Fruit fly (Drosophila melanogaster) whole organism, embryonic: ENCODE measurements around the gene CG5043.
A peak's percentile ranks its signal among the peaks of the same experiment; 100 is the strongest.

Source experiments
- Aef1 ChIP-seq: fragments of 200-800 bp; sonication (Bioruptor generic); IDR thresholded peaks from 3 replicates; pipeline ENCODE4 v1.3.6; 2022; ENCODE audit warnings: missing biosample characterization, missing genetic modification characterization
- Bgb ChIP-seq: fragments of 200-800 bp; sonication (Bioruptor generic); IDR thresholded peaks from 2 replicates; pipeline ENCODE4 v1.3.6; 2022; ENCODE audit warnings: missing biosample characterization, missing genetic modification characterization; ENCODE audit not compliant: partially characterized antibody
- CG10321 ChIP-seq: fragments of 200-800 bp; sonication (Bioruptor generic); IDR thresholded peaks from 2 replicates; pipeline ENCODE4 v1.3.6; 2022; ENCODE audit warnings: missing biosample characterization, missing genetic modification characterization
- CG10431 ChIP-seq: fragments of 200-800 bp; sonication (Bioruptor generic); optimal IDR thresholded peaks from 3 replicates; lab custom pipeline; 2018; ENCODE audit warnings: missing biosample characterization, mild to moderate bottlenecking, missing genetic modification characterization
- CG10979 ChIP-seq: fragments of 200-800 bp; sonication (Bioruptor generic); optimal IDR thresholded peaks from 2 replicates; lab custom pipeline; 2018; ENCODE audit warnings: missing biosample characterization, mild to moderate bottlenecking, missing genetic modification characterization, moderate library complexity
- CG12104 ChIP-seq: fragments of 200-800 bp; sonication (Bioruptor generic); optimal IDR thresholded peaks from 3 replicates; lab custom pipeline; 2016; ENCODE audit warnings: missing biosample characterization, missing genetic modification characterization
- CG12219 ChIP-seq: fragments of 200-800 bp; sonication (Bioruptor generic); optimal IDR thresholded peaks from 3 replicates; lab custom pipeline; 2018; ENCODE audit warnings: missing biosample characterization, mild to moderate bottlenecking, missing genetic modification characterization
- CG12769 ChIP-seq: fragments of 200-800 bp; sonication (Bioruptor generic); optimal IDR thresholded peaks from 2 replicates; lab custom pipeline; 2019; ENCODE audit warnings: missing biosample characterization, mild to moderate bottlenecking, missing genetic modification characterization, moderate library complexity
- CG13424 ChIP-seq: fragments of 200-800 bp; sonication (Bioruptor generic); optimal IDR thresholded peaks from 2 replicates; lab custom pipeline; 2019; ENCODE audit warnings: missing biosample characterization, mild to moderate bottlenecking, missing genetic modification characterization, moderate library complexity
- CG14441 ChIP-seq: fragments of 200-800 bp; sonication (Bioruptor generic); IDR thresholded peaks from 2 replicates; pipeline ENCODE4 v1.3.6; 2022; ENCODE audit warnings: missing biosample characterization, missing genetic modification characterization
- CG17186 ChIP-seq: fragments of 200-800 bp; sonication (Bioruptor generic); optimal IDR thresholded peaks from 3 replicates; lab custom pipeline; 2017; ENCODE audit warnings: missing biosample characterization, missing genetic modification reagents, missing genetic modification characterization
- CG17612 ChIP-seq: fragments of 200-800 bp; sonication (Bioruptor generic); IDR thresholded peaks from 2 replicates; pipeline ENCODE4 v1.3.6; 2022; ENCODE audit warnings: missing biosample characterization, missing genetic modification characterization
- CG18262 ChIP-seq: fragments of 200-800 bp; optimal IDR thresholded peaks from 3 replicates; lab custom pipeline; 2019; ENCODE audit warnings: missing biosample characterization, mild to moderate bottlenecking, missing genetic modification characterization, moderate library complexity
- CG18599 ChIP-seq: fragments of 200-800 bp; sonication (Bioruptor generic); optimal IDR thresholded peaks from 3 replicates; lab custom pipeline; 2017; ENCODE audit warnings: missing biosample characterization, missing genetic modification characterization, mild to moderate bottlenecking, moderate library complexity, missing genetic modification reagents
- CG2120 ChIP-seq: fragments of 200-800 bp; sonication (Bioruptor generic); optimal IDR thresholded peaks from 3 replicates; lab custom pipeline; 2016; ENCODE audit warnings: missing biosample characterization, missing genetic modification characterization
- CG30020 ChIP-seq: fragments of 200-800 bp; optimal IDR thresholded peaks from 2 replicates; lab custom pipeline; 2019; ENCODE audit warnings: missing biosample characterization, mild to moderate bottlenecking, missing genetic modification characterization, moderate library complexity
- CG30431 ChIP-seq: fragments of 200-800 bp; sonication (Bioruptor generic); optimal IDR thresholded peaks from 2 replicates; lab custom pipeline; 2017; ENCODE audit warnings: missing biosample characterization, missing genetic modification characterization
- CG3847 ChIP-seq: fragments of 200-800 bp; sonication (Bioruptor generic); IDR thresholded peaks from 2 replicates; pipeline ENCODE4 v1.3.6; 2022; ENCODE audit warnings: missing biosample characterization, missing genetic modification characterization
- CG42726 ChIP-seq: fragments of 200-800 bp; sonication (Bioruptor generic); IDR thresholded peaks from 2 replicates; pipeline ENCODE4 v1.3.6; 2022; ENCODE audit warnings: missing biosample characterization, missing genetic modification characterization; ENCODE audit not compliant: partially characterized antibody
- CG5180 ChIP-seq: fragments of 200-800 bp; sonication (Bioruptor generic); optimal IDR thresholded peaks from 3 replicates; lab custom pipeline; 2017; ENCODE audit warnings: missing biosample characterization, missing genetic modification characterization, mild to moderate bottlenecking, moderate library complexity, missing genetic modification reagents
- CG6654 ChIP-seq: fragments of 200-800 bp; sonication (Bioruptor generic); optimal IDR thresholded peaks from 2 replicates; lab custom pipeline; 2017; ENCODE audit warnings: missing biosample characterization, mild to moderate bottlenecking, missing genetic modification characterization
- CG6813 ChIP-seq: fragments of 200-800 bp; sonication (Bioruptor generic); optimal IDR thresholded peaks from 2 replicates; lab custom pipeline; 2017; ENCODE audit warnings: missing biosample characterization, missing genetic modification characterization, mild to moderate bottlenecking, moderate library complexity, missing genetic modification reagents
- CG8388 ChIP-seq: fragments of 200-800 bp; sonication (Bioruptor generic); optimal IDR thresholded peaks from 2 replicates; lab custom pipeline; 2019; ENCODE audit warnings: missing biosample characterization, mild to moderate bottlenecking, missing genetic modification characterization, moderate library complexity
- CG9727 ChIP-seq: fragments of 200-800 bp; sonication (Bioruptor generic); optimal IDR thresholded peaks from 3 replicates; lab custom pipeline; 2017; ENCODE audit warnings: missing biosample characterization, mild to moderate bottlenecking, missing genetic modification characterization
- Dbx ChIP-seq: fragments of 200-800 bp; sonication (Bioruptor generic); IDR thresholded peaks from 3 replicates; pipeline ENCODE4 v1.3.6; 2022; ENCODE audit warnings: missing biosample characterization, missing genetic modification characterization
- Dip2 ChIP-seq: fragments of 200-800 bp; sonication (Bioruptor generic); IDR thresholded peaks from 2 replicates; pipeline ENCODE4 v1.3.6; 2022; ENCODE audit warnings: missing biosample characterization, missing genetic modification characterization
- H15 ChIP-seq: fragments of 200-800 bp; sonication (Bioruptor generic); IDR thresholded peaks from 3 replicates; pipeline ENCODE4 v1.3.6; 2022; ENCODE audit warnings: missing biosample characterization, missing genetic modification characterization
- HmgZ ChIP-seq: fragments of 200-800 bp; sonication (Bioruptor generic); optimal IDR thresholded peaks from 2 replicates; lab custom pipeline; 2018; ENCODE audit warnings: missing biosample characterization, mild to moderate bottlenecking, missing genetic modification characterization
- MBD-R2 ChIP-seq: fragments of 200-800 bp; sonication (Bioruptor generic); IDR thresholded peaks from 2 replicates; pipeline ENCODE4 v1.3.6; 2022; ENCODE audit warnings: missing biosample characterization, missing genetic modification characterization
- Pdp1 ChIP-seq, 2 experiments: fragments of 200-800 bp; sonication (Bioruptor generic); optimal IDR thresholded peaks; 3 replicates each; lab custom pipeline; 2016; ENCODE audit warnings: missing biosample characterization in 2 of 2, missing genetic modification characterization in 2 of 2, mild to moderate bottlenecking in 1 of 2, moderate library complexity in 1 of 2
- Poxn ChIP-seq: fragments of 200-800 bp; sonication (Bioruptor generic); IDR thresholded peaks from 2 replicates; pipeline ENCODE4 v1.3.6; 2022; ENCODE audit warnings: missing biosample characterization, missing genetic modification characterization
- Ptx1 ChIP-seq: fragments of 200-800 bp; sonication (Bioruptor generic); IDR thresholded peaks from 2 replicates; pipeline ENCODE4 v1.3.6; 2022; ENCODE audit warnings: missing biosample characterization, missing genetic modification characterization
- Rfx ChIP-seq: fragments of 200-800 bp; sonication (Bioruptor generic); IDR thresholded peaks from 2 replicates; pipeline ENCODE4 v1.3.6; 2022; ENCODE audit warnings: missing biosample characterization, missing genetic modification characterization
- Taf1 ChIP-seq: fragments of 200-800 bp; sonication (Bioruptor generic); IDR thresholded peaks from 2 replicates; pipeline ENCODE4 v1.3.6; 2022; ENCODE audit warnings: missing biosample characterization, missing genetic modification characterization
- az2 ChIP-seq: fragments of 200-800 bp; sonication (Bioruptor generic); optimal IDR thresholded peaks from 3 replicates; lab custom pipeline; 2016; ENCODE audit warnings: missing biosample characterization, missing genetic modification characterization
- cg ChIP-seq: fragments of 200-800 bp; sonication (Bioruptor generic); optimal IDR thresholded peaks from 3 replicates; lab custom pipeline; 2019; ENCODE audit warnings: missing biosample characterization, mild to moderate bottlenecking, missing genetic modification characterization, moderate library complexity
- eyg ChIP-seq: fragments of 200-800 bp; sonication (Bioruptor generic); optimal IDR thresholded peaks from 3 replicates; lab custom pipeline; 2016; ENCODE audit warnings: missing biosample characterization, missing genetic modification characterization
- gcm2 ChIP-seq: fragments of 200-800 bp; sonication (Bioruptor generic); optimal IDR thresholded peaks from 2 replicates; lab custom pipeline; 2016; ENCODE audit warnings: missing biosample characterization, missing genetic modification characterization
- lov ChIP-seq, 2 experiments: fragments of 200-800 bp in 1 of 2; fragments of >200 bp in 1 of 2; sonication (Bioruptor generic) in 1 of 2; IDR thresholded peaks in 1 of 2; optimal IDR thresholded peaks in 1 of 2; 2 replicates in 1 of 2; 3 replicates in 1 of 2; pipeline versions ENCODE4 v1.3.6 to Lab custom; 2017 to 2022; ENCODE audit warnings: missing biosample characterization in 1 of 2, missing genetic modification characterization in 1 of 2
- maf-S ChIP-seq: fragments of 200-800 bp; sonication (Bioruptor generic); optimal IDR thresholded peaks from 2 replicates; lab custom pipeline; 2016; ENCODE audit warnings: missing biosample characterization, missing genetic modification characterization
- org-1 ChIP-seq: fragments of 200-800 bp; sonication (Bioruptor generic); optimal IDR thresholded peaks from 2 replicates; lab custom pipeline; 2017; ENCODE audit warnings: missing biosample characterization, missing genetic modification characterization
- phol ChIP-seq: fragments of 200-800 bp; sonication (Bioruptor generic); optimal IDR thresholded peaks from 3 replicates; lab custom pipeline; 2018; ENCODE audit warnings: missing biosample characterization, mild to moderate bottlenecking, missing genetic modification characterization, moderate library complexity
- pita ChIP-seq: fragments of 200-800 bp; sonication (Bioruptor generic); optimal IDR thresholded peaks from 2 replicates; lab custom pipeline; 2017; ENCODE audit warnings: missing biosample characterization, mild to moderate bottlenecking, missing genetic modification characterization
- rib ChIP-seq: fragments of 200-800 bp; sonication (Bioruptor generic); IDR thresholded peaks from 2 replicates; pipeline ENCODE4 v1.3.6; 2022; ENCODE audit warnings: missing biosample characterization, missing genetic modification characterization
- sc ChIP-seq, 3 experiments: fragments of >200 bp in 2 of 3; fragments of 200-800 bp in 1 of 3; sonication (Bioruptor generic) in 1 of 3; optimal IDR thresholded peaks; 2 replicates in 2 of 3; 3 replicates in 1 of 3; lab custom pipeline; 2017; ENCODE audit warnings: mild to moderate bottlenecking in 1 of 3, missing biosample characterization in 1 of 3, missing genetic modification characterization in 1 of 3, missing genetic modification reagents in 1 of 3
- slou ChIP-seq: fragments of 200-800 bp; sonication (Bioruptor generic); optimal IDR thresholded peaks from 3 replicates; lab custom pipeline; 2016; ENCODE audit warnings: missing biosample characterization, missing genetic modification characterization
- sqz ChIP-seq: fragments of 200-800 bp; sonication (Bioruptor generic); optimal IDR thresholded peaks from 3 replicates; lab custom pipeline; 2018; ENCODE audit warnings: missing biosample characterization, mild to moderate bottlenecking, missing genetic modification characterization
- tio ChIP-seq: fragments of 200-800 bp; sonication (Bioruptor generic); optimal IDR thresholded peaks from 2 replicates; lab custom pipeline; 2017; ENCODE audit warnings: missing biosample characterization, missing genetic modification characterization, inconsistent platforms
- tll ChIP-seq, 2 experiments: fragments of 200-800 bp in 1 of 2; fragments of >200 bp in 1 of 2; sonication (Bioruptor generic) in 1 of 2; optimal IDR thresholded peaks; 2 replicates each; lab custom pipeline; 2017 to 2019; ENCODE audit warnings: missing biosample characterization in 2 of 2, missing genetic modification characterization in 2 of 2, mild to moderate bottlenecking in 1 of 2, moderate library complexity in 1 of 2
- tx ChIP-seq: fragments of 200-800 bp; sonication (Bioruptor generic); optimal IDR thresholded peaks from 2 replicates; lab custom pipeline; 2016; ENCODE audit warnings: missing biosample characterization, missing genetic modification characterization

Gene CG5043

DNA sequence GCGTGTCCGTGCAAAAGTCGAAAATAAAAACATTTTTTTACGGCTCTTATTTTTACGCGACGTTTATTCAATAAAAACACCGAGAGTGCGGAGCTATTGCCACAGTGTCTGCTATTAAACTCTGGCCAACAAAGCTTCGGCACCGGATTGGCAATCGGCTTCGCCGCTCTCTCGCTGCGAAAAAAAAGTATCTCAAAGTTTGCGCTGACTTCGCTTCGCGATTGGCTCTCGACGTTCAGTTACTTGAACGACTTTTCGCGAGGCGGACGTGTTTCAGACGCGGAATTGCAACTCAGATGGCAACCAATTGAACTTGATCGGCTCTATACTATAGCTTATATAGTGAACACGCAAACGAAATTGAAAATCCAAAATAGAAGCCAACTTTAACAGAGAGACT lies 44.6 kb upstream of the CG5043 start (continued):
- TF ChIP-seq CG13424 (tag; lab: Kevin White, UChicago) (no peak), CG30431 (GFP tag; lab: Kevin White, UChicago) (no peak), rib (GFP tag; lab: Robert Waterston, UW) (peak; percentile 63), cg (GFP tag; lab: Kevin White, UChicago) (no peak), CG14441 (GFP tag; lab: Robert Waterston, UW) (peak; percentile 43), CG30020 (tag; lab: Kevin White, UChicago) (no peak), Rfx (GFP tag; lab: Robert Waterston, UW) (peak; percentile 40; the same call in 1 of the 2 replicates), CG17612 (GFP tag; lab: Robert Waterston, UW) (no peak), pita (GFP tag; lab: Kevin White, UChicago) (no peak), CG12104 (GFP tag; lab: Kevin White, UChicago) (no peak), tx (GFP tag; lab: Kevin White, UChicago) (no peak), CG17186 (GFP tag; lab: Kevin White, UChicago) (no peak), CG5180 (no peak), gcm2 (GFP tag; lab: Kevin White, UChicago) (no peak), CG42726 (GFP tag; lab: Robert Waterston, UW) (no peak; the same call in 1 of the 2 replicates), HmgZ (peak; percentile 33), Aef1 (GFP tag; lab: Robert Waterston, UW) (no peak), tll (GFP tag; optimal IDR thresholded peaks at IDR 0.05; lab: Kevin White, UChicago) (no peak), MBD-R2 (GFP tag; lab: Robert Waterston, UW) (no peak), CG18599 (GFP tag; lab: Kevin White, UChicago) (peak; percentile 44), H15 (GFP tag; lab: Robert Waterston, UW) (no peak), Bgb (GFP tag; lab: Robert Waterston, UW) (peak; percentile 55; the same call in 1 of the 2 replicates), sc (optimal IDR thresholded peaks at IDR 0.05; lab: Kevin White, UChicago) (no peak), sc (GFP tag; optimal IDR thresholded peaks at IDR 0.05; lab: Kevin White, UChicago) (no peak), CG9727 (no peak), Dip2 (GFP tag; lab: Robert Waterston, UW) (no peak), maf-S (GFP tag; lab: Kevin White, UChicago) (no peak), Taf1 (GFP tag; lab: Robert Waterston, UW) (no peak), CG10431 (no peak), CG10979 (tag; lab: Kevin White, UChicago) (no peak), slou (GFP tag; lab: Kevin White, UChicago) (no peak), az2 (GFP tag; lab: Kevin White, UChicago) (no peak), phol (tag; lab: Kevin White, UChicago) (no peak), CG2120 (GFP tag; lab: Kevin White, UChicago) (no peak), sqz (GFP tag; lab: Kevin White, UChicago) (no peak), CG6654 (GFP tag; lab: Kevin White, UChicago) (no peak), Pdp1 (GFP tag; optimal IDR thresholded peaks at IDR 0.05; lab: Kevin White, UChicago) (peak in 1 of 2 experiments; percentile 74), CG12219 (GFP tag; lab: Kevin White, UChicago) (no peak), CG10321 (no peak), tio (no peak), org-1 (no peak), Poxn (GFP tag; lab: Robert Waterston, UW) (no peak), CG18262 (tag; lab: Kevin White, UChicago) (no peak), CG12769 (tag; lab: Kevin White, UChicago) (peak; percentile 27), Dbx (GFP tag; lab: Robert Waterston, UW) (peak; percentile 45; the same call in 2 of the 3 replicates), CG6813 (GFP tag; lab: Kevin White, UChicago) (no peak), eyg (GFP tag; lab: Kevin White, UChicago) (no peak), lov (optimal IDR thresholded peaks at IDR 0.05; lab: Kevin White, UChicago) (no peak), lov (GFP tag; IDR thresholded peaks at IDR 0.05; lab: Robert Waterston, UW) (no peak), Ptx1 (GFP tag; lab: Robert Waterston, UW) (no peak), CG3847 (GFP tag; lab: Robert Waterston, UW) (no peak), CG8388 (GFP tag; lab: Kevin White, UChicago) (peak; percentile 9)
